Fruit fly (Drosophila melanogaster) whole organism, embryonic: ENCODE measurements around the gene alien.
A peak's percentile ranks its signal among the peaks of the same experiment; 100 is the strongest.

ENCODE experiments used
- B-H2 ChIP-seq: fragments of 200-800 bp; sonication (Bioruptor generic); optimal IDR thresholded peaks from 2 replicates; lab custom pipeline; 2018; ENCODE audit warnings: missing biosample characterization, mild to moderate bottlenecking, missing genetic modification characterization
- CG1024 ChIP-seq: fragments of 200-800 bp; sonication (Bioruptor generic); IDR thresholded peaks from 2 replicates; pipeline ENCODE4 v1.3.6; 2022; ENCODE audit warnings: missing biosample characterization, missing genetic modification characterization
- CG11696 ChIP-seq: fragments of 200-800 bp; sonication (Bioruptor generic); IDR thresholded peaks from 2 replicates; pipeline ENCODE4 v1.3.6; 2022; ENCODE audit warnings: missing biosample characterization, missing genetic modification characterization
- CG15696 ChIP-seq: fragments of 200-800 bp; sonication (Bioruptor generic); optimal IDR thresholded peaks from 2 replicates; lab custom pipeline; 2019; ENCODE audit warnings: missing biosample characterization, mild to moderate bottlenecking, missing genetic modification characterization, moderate library complexity
- CG1647 ChIP-seq: fragments of 200-800 bp; sonication (Bioruptor generic); optimal IDR thresholded peaks from 3 replicates; lab custom pipeline; 2016; ENCODE audit warnings: missing biosample characterization, missing genetic modification characterization
- CG17361 ChIP-seq: fragments of 200-800 bp; sonication (Bioruptor generic); IDR thresholded peaks from 3 replicates; pipeline ENCODE4 v1.3.6; 2022; ENCODE audit warnings: missing biosample characterization, missing genetic modification characterization
- CG17612 ChIP-seq: fragments of 200-800 bp; sonication (Bioruptor generic); IDR thresholded peaks from 2 replicates; pipeline ENCODE4 v1.3.6; 2022; ENCODE audit warnings: missing biosample characterization, missing genetic modification characterization
- CG2202 ChIP-seq: fragments of 200-800 bp; sonication (Bioruptor generic); optimal IDR thresholded peaks from 2 replicates; lab custom pipeline; 2018; ENCODE audit warnings: missing biosample characterization, mild to moderate bottlenecking, missing genetic modification characterization
- CG2678 ChIP-seq: fragments of 200-800 bp; sonication (Bioruptor generic); optimal IDR thresholded peaks from 3 replicates; lab custom pipeline; 2019; ENCODE audit warnings: missing biosample characterization, mild to moderate bottlenecking, missing genetic modification characterization, moderate library complexity
- CG34224 ChIP-seq: fragments of 200-800 bp; sonication (Bioruptor generic); IDR thresholded peaks from 3 replicates; pipeline ENCODE4 v1.3.6; 2022; ENCODE audit warnings: missing biosample characterization, missing genetic modification characterization; ENCODE audit not compliant: partially characterized antibody
- CG34376 ChIP-seq: fragments of 200-800 bp; sonication (Bioruptor generic); optimal IDR thresholded peaks from 2 replicates; lab custom pipeline; 2018; ENCODE audit warnings: missing biosample characterization, mild to moderate bottlenecking, missing genetic modification characterization
- CG3847 ChIP-seq: fragments of 200-800 bp; sonication (Bioruptor generic); IDR thresholded peaks from 2 replicates; pipeline ENCODE4 v1.3.6; 2022; ENCODE audit warnings: missing biosample characterization, missing genetic modification characterization
- CG4360 ChIP-seq: fragments of 200-800 bp; sonication (Bioruptor generic); IDR thresholded peaks from 2 replicates; pipeline ENCODE4 v1.3.6; 2022; ENCODE audit warnings: missing biosample characterization, missing genetic modification characterization
- CG43689 ChIP-seq: fragments of 200-800 bp; sonication (Bioruptor generic); IDR thresholded peaks from 2 replicates; pipeline ENCODE4 v1.3.6; 2022; ENCODE audit warnings: missing biosample characterization, missing genetic modification characterization
- CG4424 ChIP-seq: fragments of 200-800 bp; sonication (Bioruptor generic); optimal IDR thresholded peaks from 3 replicates; lab custom pipeline; 2016; ENCODE audit warnings: missing biosample characterization, missing genetic modification characterization
- CG6765 ChIP-seq: fragments of 200-800 bp; sonication (Bioruptor generic); optimal IDR thresholded peaks from 3 replicates; lab custom pipeline; 2017; ENCODE audit warnings: missing biosample characterization, mild to moderate bottlenecking, missing genetic modification characterization
- CG8765 ChIP-seq: fragments of 200-800 bp; sonication (Bioruptor generic); IDR thresholded peaks from 2 replicates; pipeline ENCODE4 v1.3.6; 2022; ENCODE audit warnings: missing biosample characterization, missing genetic modification characterization
- CG8924 ChIP-seq: fragments of 200-800 bp; optimal IDR thresholded peaks from 3 replicates; lab custom pipeline; 2019; ENCODE audit warnings: missing biosample characterization, mild to moderate bottlenecking, missing genetic modification characterization, moderate library complexity
- CG9797 ChIP-seq: fragments of 200-800 bp; sonication (Bioruptor generic); optimal IDR thresholded peaks from 3 replicates; lab custom pipeline; 2018; ENCODE audit warnings: missing biosample characterization, mild to moderate bottlenecking, missing genetic modification characterization
- CHES-1-like ChIP-seq: fragments of 200-800 bp; sonication (Bioruptor generic); optimal IDR thresholded peaks from 2 replicates; lab custom pipeline; 2016; ENCODE audit warnings: missing biosample characterization, missing genetic modification characterization
- Dfd ChIP-seq, 2 experiments: fragments of >200 bp; optimal IDR thresholded peaks; 2 replicates each; lab custom pipeline; 2017; ENCODE audit warnings: missing biosample characterization in 2 of 2, missing genetic modification characterization in 2 of 2
- Doc2 ChIP-seq: fragments of 200-800 bp; sonication (Bioruptor generic); IDR thresholded peaks from 2 replicates; pipeline ENCODE4 v1.3.6; 2022; ENCODE audit warnings: missing biosample characterization, missing genetic modification characterization
- Drgx ChIP-seq: fragments of 200-800 bp; sonication (Bioruptor generic); IDR thresholded peaks from 2 replicates; pipeline ENCODE4 v1.3.6; 2022; ENCODE audit warnings: missing biosample characterization, missing genetic modification characterization
- Gsc ChIP-seq: fragments of 200-800 bp; sonication (Bioruptor generic); IDR thresholded peaks from 2 replicates; pipeline ENCODE4 v1.3.6; 2022; ENCODE audit warnings: missing biosample characterization, missing genetic modification characterization
- Hmx ChIP-seq: fragments of 200-800 bp; sonication (Bioruptor generic); optimal IDR thresholded peaks from 2 replicates; lab custom pipeline; 2016; ENCODE audit warnings: missing biosample characterization, missing genetic modification characterization
- Hr51 ChIP-seq, 2 experiments: fragments of 200-800 bp; sonication (Bioruptor generic); optimal IDR thresholded peaks; 2 replicates in 1 of 2; 3 replicates in 1 of 2; lab custom pipeline; 2016 to 2018; ENCODE audit warnings: missing biosample characterization in 2 of 2, missing genetic modification characterization in 2 of 2, mild to moderate bottlenecking in 1 of 2, moderate library complexity in 1 of 2
- MBD-R2 ChIP-seq: fragments of 200-800 bp; sonication (Bioruptor generic); IDR thresholded peaks from 2 replicates; pipeline ENCODE4 v1.3.6; 2022; ENCODE audit warnings: missing biosample characterization, missing genetic modification characterization
- MTF-1 ChIP-seq: fragments of 200-800 bp; sonication (Bioruptor generic); optimal IDR thresholded peaks from 2 replicates; lab custom pipeline; 2018; ENCODE audit warnings: missing biosample characterization, mild to moderate bottlenecking, missing genetic modification characterization, borderline replicate concordance
- Optix ChIP-seq: fragments of 200-800 bp; sonication (Bioruptor generic); IDR thresholded peaks from 3 replicates; pipeline ENCODE4 v1.3.6; 2022; ENCODE audit warnings: missing biosample characterization, missing genetic modification characterization
- Rx ChIP-seq: fragments of 200-800 bp; sonication (Bioruptor generic); IDR thresholded peaks from 2 replicates; pipeline ENCODE4 v1.3.6; 2022; ENCODE audit warnings: missing biosample characterization, missing genetic modification characterization
- Stat92E ChIP-seq, 3 experiments: fragments of >200 bp in 2 of 3; fragments of 200-800 bp in 1 of 3; sonication (Bioruptor generic) in 1 of 3; optimal IDR thresholded peaks; 2 replicates each; lab custom pipeline; 2017 to 2019; ENCODE audit warnings: missing biosample characterization in 3 of 3, missing genetic modification characterization in 3 of 3, mild to moderate bottlenecking in 1 of 3, moderate library complexity in 1 of 3
- TFAM ChIP-seq: fragments of 200-800 bp; sonication (Bioruptor generic); optimal IDR thresholded peaks from 2 replicates; lab custom pipeline; 2017; ENCODE audit warnings: missing biosample characterization, missing genetic modification characterization, inconsistent platforms
- bowl ChIP-seq: fragments of 200-800 bp; sonication (Bioruptor generic); IDR thresholded peaks from 2 replicates; pipeline ENCODE4 v1.3.6; 2022; ENCODE audit warnings: missing biosample characterization, missing genetic modification characterization
- chinmo ChIP-seq: fragments of 200-800 bp; sonication (Bioruptor generic); IDR thresholded peaks from 4 replicates; pipeline ENCODE4 v1.3.6; 2022; ENCODE audit warnings: missing biosample characterization, missing genetic modification characterization; ENCODE audit not compliant: partially characterized antibody
- danr ChIP-seq: fragments of 200-800 bp; sonication (Bioruptor generic); IDR thresholded peaks from 2 replicates; pipeline ENCODE4 v1.3.6; 2022; ENCODE audit warnings: missing biosample characterization, missing genetic modification characterization
- ems ChIP-seq: fragments of 200-800 bp; sonication (Bioruptor generic); optimal IDR thresholded peaks from 3 replicates; lab custom pipeline; 2016; ENCODE audit warnings: missing biosample characterization, missing genetic modification characterization
- fd3F ChIP-seq: fragments of 200-800 bp; sonication (Bioruptor generic); optimal IDR thresholded peaks from 2 replicates; lab custom pipeline; 2018; ENCODE audit warnings: missing biosample characterization, mild to moderate bottlenecking, missing genetic modification characterization, moderate library complexity
- ftz-f1 ChIP-seq: fragments of 200-800 bp; sonication (Bioruptor generic); optimal IDR thresholded peaks from 2 replicates; lab custom pipeline; 2016; ENCODE audit warnings: missing biosample characterization, missing genetic modification characterization
- gcm2 ChIP-seq: fragments of 200-800 bp; sonication (Bioruptor generic); optimal IDR thresholded peaks from 2 replicates; lab custom pipeline; 2016; ENCODE audit warnings: missing biosample characterization, missing genetic modification characterization
- gt ChIP-seq: fragments of 200-800 bp; sonication (Bioruptor generic); IDR thresholded peaks from 2 replicates; pipeline ENCODE4 v1.3.6; 2022; ENCODE audit warnings: missing biosample characterization, missing genetic modification characterization
- lbe ChIP-seq: fragments of 200-800 bp; sonication (Bioruptor generic); optimal IDR thresholded peaks from 2 replicates; lab custom pipeline; 2016; ENCODE audit warnings: missing biosample characterization, mild to moderate bottlenecking, missing genetic modification characterization
- phol ChIP-seq: fragments of 200-800 bp; sonication (Bioruptor generic); optimal IDR thresholded peaks from 3 replicates; lab custom pipeline; 2018; ENCODE audit warnings: missing biosample characterization, mild to moderate bottlenecking, missing genetic modification characterization, moderate library complexity
- ro ChIP-seq: fragments of 200-800 bp; sonication (Bioruptor generic); IDR thresholded peaks from 2 replicates; pipeline ENCODE4 v1.3.6; 2022; ENCODE audit warnings: missing biosample characterization, missing genetic modification characterization
- tin ChIP-seq: fragments of 200-800 bp; sonication (Bioruptor generic); optimal IDR thresholded peaks from 3 replicates; lab custom pipeline; 2016; ENCODE audit warnings: missing biosample characterization, missing genetic modification characterization
- tna ChIP-seq: fragments of 200-800 bp; sonication (Bioruptor generic); IDR thresholded peaks from 2 replicates; pipeline ENCODE4 v1.3.6; 2022; ENCODE audit warnings: missing biosample characterization, missing genetic modification characterization; ENCODE audit not compliant: partially characterized antibody
- trem ChIP-seq: fragments of 200-800 bp; optimal IDR thresholded peaks from 3 replicates; lab custom pipeline; 2019; ENCODE audit warnings: missing biosample characterization, mild to moderate bottlenecking, missing genetic modification characterization, moderate library complexity
- vvl ChIP-seq: fragments of 200-800 bp; sonication (Bioruptor generic); IDR thresholded peaks from 2 replicates; pipeline ENCODE4 v1.3.6; 2022; ENCODE audit warnings: missing biosample characterization, missing genetic modification characterization
- zen2 ChIP-seq: fragments of 200-800 bp; sonication (Bioruptor generic); IDR thresholded peaks from 3 replicates; pipeline ENCODE4 v1.3.6; 2022; ENCODE audit warnings: missing biosample characterization, missing genetic modification characterization; ENCODE audit not compliant: partially characterized antibody
- zfh2 ChIP-seq: fragments of 200-800 bp; sonication (Bioruptor generic); optimal IDR thresholded peaks from 2 replicates; lab custom pipeline; 2016; ENCODE audit warnings: missing biosample characterization, missing genetic modification characterization

Gene alien

dm6 chr2L:8984614-8985318 is 12.4 kb downstream of the alien start, which contains the start of gene CG13101 (continued):
- TF ChIP-seq ftz-f1 (peak; percentile 24), gcm2 (GFP tag; lab: Kevin White, UChicago) (peak; percentile 60), CG17612 (peak; percentile 87), CG2202 (peak; percentile 89), zfh2 (GFP tag; lab: Kevin White, UChicago) (peak; percentile 66), CG9797 (GFP tag; lab: Kevin White, UChicago) (no peak), CG2678 (peak; percentile 96), CG34376 (peak; percentile 62), Optix (GFP tag; lab: Robert Waterston, UW) (no peak), CG11696 (GFP tag; lab: Robert Waterston, UW) (peak; percentile 89), CG3847 (peak; percentile 94), vvl (GFP tag; lab: Robert Waterston, UW) (peak; percentile 98), Doc2 (GFP tag; lab: Robert Waterston, UW) (no peak), CG43689 (GFP tag; lab: Robert Waterston, UW) (peak; percentile 83), chinmo (0 out of 4 replicates have a peak, but pooled peaks have one; percentile 65), CG8924 (tag; lab: Kevin White, UChicago) (peak; percentile 95), TFAM (GFP tag; lab: Kevin White, UChicago) (peak; percentile 68), Gsc (GFP tag; lab: Robert Waterston, UW) (no peak), B-H2 (GFP tag; lab: Kevin White, UChicago) (no peak), lbe (GFP tag; lab: Kevin White, UChicago) (peak; percentile 94), Hr51 (GFP tag; optimal IDR thresholded peaks at IDR 0.05; lab: Kevin White, UChicago) (peak; percentile 86 to 94), Hmx (peak; percentile 71), MBD-R2 (GFP tag; lab: Robert Waterston, UW) (peak; percentile 74; the same call in 1 of the 2 replicates), tin (GFP tag; lab: Kevin White, UChicago) (peak; percentile 88), trem (peak; percentile 88), gt (GFP tag; lab: Robert Waterston, UW) (peak; percentile 69), bowl (GFP tag; lab: Robert Waterston, UW) (peak; percentile 86), ro (GFP tag; lab: Robert Waterston, UW) (peak; percentile 87), Stat92E (GFP tag; optimal IDR thresholded peaks at IDR 0.05; lab: Kevin White, UChicago) (peak in 1 of 3 experiments; percentile 83), CG17361 (GFP tag; lab: Robert Waterston, UW) (peak; percentile 91), CG1647 (peak; percentile 78), CG6765 (GFP tag; lab: Kevin White, UChicago) (peak; percentile 82), CG8765 (GFP tag; lab: Robert Waterston, UW) (peak; percentile 80; the same call in 1 of the 2 replicates), danr (peak; percentile 85), fd3F (GFP tag; lab: Kevin White, UChicago) (peak; percentile 92), tna (GFP tag; lab: Robert Waterston, UW) (no peak), CG34224 (0 out of 3 replicates have a peak, but pooled peaks have one; percentile 9), MTF-1 (GFP tag; lab: Kevin White, UChicago) (peak; percentile 79), CHES-1-like (GFP tag; lab: Kevin White, UChicago) (peak; percentile 42), zen2 (GFP tag; lab: Robert Waterston, UW) (no peak), Rx (GFP tag; lab: Robert Waterston, UW) (peak; percentile 76), CG4360 (GFP tag; lab: Robert Waterston, UW) (peak; percentile 62), Dfd (GFP tag; optimal IDR thresholded peaks at IDR 0.05; lab: Kevin White, UChicago) (no peak), Drgx (GFP tag; lab: Robert Waterston, UW) (peak; percentile 97), CG4424 (GFP tag; lab: Kevin White, UChicago) (peak; percentile 93), CG15696 (tag; lab: Kevin White, UChicago) (peak; percentile 73), phol (peak; percentile 91), ems (GFP tag; lab: Kevin White, UChicago) (peak; percentile 86), CG1024 (GFP tag; lab: Robert Waterston, UW) (peak; percentile 82)
